Fruit fly (Drosophila melanogaster) Kc167 (cell line): ENCODE data around the gene vir-1.

ENCODE experiments used
- Myc ChIP-seq: fragments of >200 bp; optimal IDR thresholded peaks from 2 replicates; lab custom pipeline; 2017; ENCODE audit warnings: missing external identifiers
- Sin3A ChIP-seq: fragments of >200 bp; optimal IDR thresholded peaks from 2 replicates; lab custom pipeline; 2018; ENCODE audit warnings: missing external identifiers
- h ChIP-seq: fragments of >200 bp; optimal IDR thresholded peaks from 3 replicates; lab custom pipeline; 2018; ENCODE audit warnings: missing external identifiers
- insv ChIP-seq: fragments of >200 bp; optimal IDR thresholded peaks from 3 replicates; lab custom pipeline; 2018; ENCODE audit warnings: missing external identifiers
- psq ChIP-seq: fragments of >200 bp; optimal IDR thresholded peaks from 2 replicates; lab custom pipeline; 2017; ENCODE audit warnings: missing external identifiers
- ttk ChIP-seq: sonication (Bioruptor generic); optimal IDR thresholded peaks from 2 replicates; lab custom pipeline; 2017; ENCODE audit warnings: missing external identifiers

dm6 chr2L:12365964-12366482 lies 57.2 kb downstream of the vir-1 start:
- TF ChIP-seq psq: no peak
- no peak for TF ChIP-seq h (lab: Kevin White, UChicago)
- peak; percentile 18 for TF ChIP-seq insv
- no peak for TF ChIP-seq Sin3A (lab: Kevin White, UChicago)
- TF ChIP-seq Myc: no peak
- no peak for TF ChIP-seq ttk (lab: Kevin White, UChicago)
